Worm (Caenorhabditis elegans) whole organism, L1 larva: ENCODE measurements around the gene srlf-32.
A peak's percentile ranks its signal among the peaks of the same experiment; 100 is the strongest.

Experiments
- C04F5.9 ChIP-seq: sonication (generic microtip); optimal IDR thresholded peaks from 2 replicates; lab custom pipeline; 2016; ENCODE audit warnings: missing genetic modification characterization, missing compliant biosample characterization
- C16A3.4 ChIP-seq: fragments of 150-350 bp; optimal IDR thresholded peaks from 2 replicates; lab custom pipeline; 2014; ENCODE audit warnings: missing biosample characterization, missing genetic modification characterization
- Y116A8C.19 ChIP-seq: sonication (generic microtip); optimal IDR thresholded peaks from 2 replicates; lab custom pipeline; 2016; ENCODE audit warnings: missing compliant biosample characterization, missing genetic modification characterization, borderline replicate concordance
- aly-2 ChIP-seq: fragments of 150-350 bp; optimal IDR thresholded peaks from 2 replicates; lab custom pipeline; 2014; ENCODE audit warnings: missing biosample characterization, missing genetic modification characterization
- blmp-1 ChIP-seq: fragments of 150-350 bp; optimal IDR thresholded peaks from 2 replicates; lab custom pipeline; 2014; ENCODE audit warnings: missing biosample characterization, missing genetic modification characterization
- ceh-63 ChIP-seq: fragments of 200-800 bp; sonication (Bioruptor generic); optimal IDR thresholded peaks from 2 replicates; lab custom pipeline; 2018; ENCODE audit warnings: mild to moderate bottlenecking, missing genetic modification characterization, missing compliant biosample characterization
- ceh-8 ChIP-seq: fragments of 200-800 bp; sonication (Bioruptor generic); optimal IDR thresholded peaks from 2 replicates; lab custom pipeline; 2018; ENCODE audit warnings: mild to moderate bottlenecking, missing genetic modification characterization, moderate library complexity, missing compliant biosample characterization
- ceh-88 ChIP-seq: fragments of 200-800 bp; sonication (Bioruptor generic); IDR thresholded peaks from 2 replicates; pipeline ENCODE4 v1.3.6; 2022; ENCODE audit warnings: missing genetic modification characterization, missing compliant biosample characterization
- ces-1 ChIP-seq: fragments of 150-350 bp; optimal IDR thresholded peaks from 2 replicates; lab custom pipeline; 2014; ENCODE audit warnings: missing biosample characterization, missing genetic modification reagents, missing genetic modification characterization
- dpl-1 ChIP-seq, 3 experiments: fragments of 150-350 bp in 2 of 3; sonication (generic microtip) in 1 of 3; optimal IDR thresholded peaks; 2 replicates each; lab custom pipeline; 2014 to 2017; ENCODE audit warnings: missing biosample characterization in 3 of 3, missing genetic modification characterization in 3 of 3, missing genetic modification reagents in 3 of 3
- efl-3 ChIP-seq: fragments of 200-800 bp; sonication (Bioruptor generic); optimal IDR thresholded peaks from 2 replicates; lab custom pipeline; 2018; ENCODE audit warnings: mild to moderate bottlenecking, missing genetic modification characterization, missing compliant biosample characterization
- egl-13 ChIP-seq: sonication (generic microtip); optimal IDR thresholded peaks from 2 replicates; lab custom pipeline; 2016; ENCODE audit warnings: missing genotype, missing genetic modification reagents, missing genetic modification characterization, missing compliant biosample characterization
- egl-27 ChIP-seq, 2 experiments: fragments of 150-350 bp in 1 of 2; sonication (generic microtip); optimal IDR thresholded peaks; 3 replicates each; lab custom pipeline; 2017 to 2018; ENCODE audit warnings: missing biosample characterization in 2 of 2, missing genetic modification characterization in 2 of 2, missing genetic modification reagents in 2 of 2
- elt-2 ChIP-seq: sonication (generic microtip); optimal IDR thresholded peaks from 2 replicates; lab custom pipeline; 2016; ENCODE audit warnings: missing genetic modification characterization, mild to moderate bottlenecking, inconsistent platforms, missing compliant biosample characterization, missing genetic modification reagents
- fkh-4 ChIP-seq: sonication (generic microtip); optimal IDR thresholded peaks from 2 replicates; lab custom pipeline; 2016; ENCODE audit warnings: missing compliant biosample characterization, missing genetic modification characterization, borderline replicate concordance
- fkh-8 ChIP-seq: sonication (generic microtip); optimal IDR thresholded peaks from 2 replicates; lab custom pipeline; 2016; ENCODE audit warnings: mild to moderate bottlenecking, missing genetic modification characterization, missing compliant biosample characterization
- hlh-17 ChIP-seq: fragments of 200-800 bp; sonication (Bioruptor generic); optimal IDR thresholded peaks from 2 replicates; lab custom pipeline; 2018; ENCODE audit warnings: missing genetic modification characterization, mild to moderate bottlenecking, missing compliant biosample characterization, moderate library complexity, borderline replicate concordance
- hlh-4 ChIP-seq: sonication (generic microtip); optimal IDR thresholded peaks from 2 replicates; lab custom pipeline; 2016; ENCODE audit warnings: mild to moderate bottlenecking, missing genetic modification characterization, missing compliant biosample characterization
- irx-1 ChIP-seq: sonication (generic microtip); optimal IDR thresholded peaks from 2 replicates; lab custom pipeline; 2016; ENCODE audit warnings: missing genetic modification characterization, missing compliant biosample characterization
- jun-1 ChIP-seq: fragments of 150-350 bp; optimal IDR thresholded peaks from 2 replicates; lab custom pipeline; 2014; ENCODE audit warnings: missing biosample characterization, missing genetic modification reagents, missing genetic modification characterization
- lin-14 ChIP-seq: fragments of 200-800 bp; sonication (Bioruptor generic); optimal IDR thresholded peaks from 2 replicates; lab custom pipeline; 2018; ENCODE audit warnings: mild to moderate bottlenecking, missing genetic modification characterization, moderate library complexity, missing compliant biosample characterization
- lin-15B ChIP-seq: fragments of 150-350 bp; sonication (generic microtip); optimal IDR thresholded peaks from 3 replicates; lab custom pipeline; 2014; ENCODE audit warnings: missing biosample characterization, missing genetic modification characterization
- lin-39 ChIP-seq: fragments of 150-350 bp; optimal IDR thresholded peaks from 2 replicates; lab custom pipeline; 2014; ENCODE audit warnings: missing biosample characterization, missing genetic modification reagents, missing genetic modification characterization
- lir-3 ChIP-seq: sonication (generic microtip); optimal IDR thresholded peaks from 2 replicates; lab custom pipeline; 2016; ENCODE audit warnings: mild to moderate bottlenecking, missing genetic modification characterization, moderate library complexity, missing compliant biosample characterization; ENCODE audit not compliant: poor library complexity
- lsy-2 ChIP-seq, 2 experiments: fragments of 150-350 bp; optimal IDR thresholded peaks; 2 replicates each; lab custom pipeline; 2014; ENCODE audit warnings: missing biosample characterization in 2 of 2, missing genetic modification characterization in 2 of 2
- mab-9 ChIP-seq: fragments of 200-800 bp; sonication (Bioruptor generic); IDR thresholded peaks from 2 replicates; pipeline ENCODE4 v1.3.6; 2022; ENCODE audit warnings: missing genetic modification reagents, missing genetic modification characterization, missing compliant biosample characterization
- mdl-1 ChIP-seq, 2 experiments: fragments of 150-350 bp; optimal IDR thresholded peaks; 2 replicates each; lab custom pipeline; 2014 to 2017; ENCODE audit warnings: missing biosample characterization in 2 of 2, missing genetic modification characterization in 2 of 2, inconsistent platforms in 1 of 2
- mep-1 ChIP-seq: fragments of 150-350 bp; optimal IDR thresholded peaks from 2 replicates; lab custom pipeline; 2014; ENCODE audit warnings: missing biosample characterization, missing genetic modification characterization
- nhr-11 ChIP-seq: fragments of 150-350 bp; optimal IDR thresholded peaks from 2 replicates; lab custom pipeline; 2014; ENCODE audit warnings: missing biosample characterization, missing genetic modification characterization
- nhr-12 ChIP-seq: sonication (generic microtip); optimal IDR thresholded peaks from 2 replicates; lab custom pipeline; 2017; ENCODE audit warnings: missing biosample characterization, missing genetic modification characterization
- nhr-19 ChIP-seq: fragments of 200-800 bp; sonication (Bioruptor generic); conservative IDR thresholded peaks from 2 replicates; pipeline ENCODE4 v1.3.6; 2022; ENCODE audit warnings: missing genetic modification characterization, missing compliant biosample characterization
- nhr-20 ChIP-seq: sonication (generic microtip); optimal IDR thresholded peaks from 2 replicates; lab custom pipeline; 2016; ENCODE audit warnings: mild to moderate bottlenecking, missing genetic modification characterization, missing compliant biosample characterization
- nhr-28 ChIP-seq: fragments of 150-350 bp; optimal IDR thresholded peaks from 2 replicates; lab custom pipeline; 2014; ENCODE audit warnings: missing biosample characterization, missing genetic modification characterization
- nhr-76 ChIP-seq: sonication (generic microtip); optimal IDR thresholded peaks from 2 replicates; lab custom pipeline; 2017; ENCODE audit warnings: missing biosample characterization, missing genetic modification characterization
- nhr-85 ChIP-seq: sonication (generic microtip); peaks from one replicate; lab custom pipeline; 2016; ENCODE audit warnings: missing genetic modification characterization, inconsistent platforms, missing compliant biosample characterization
- pag-3 ChIP-seq: sonication (generic microtip); optimal IDR thresholded peaks from 2 replicates; lab custom pipeline; 2017; ENCODE audit warnings: missing genetic modification characterization, mild to moderate bottlenecking, missing compliant biosample characterization, antibody characterized with exemption, borderline replicate concordance; ENCODE audit not compliant: insufficient read depth
- pax-3 ChIP-seq: fragments of 200-800 bp; sonication (Bioruptor generic); optimal IDR thresholded peaks from 2 replicates; lab custom pipeline; 2018; ENCODE audit warnings: mild to moderate bottlenecking, missing genetic modification characterization, moderate library complexity, missing compliant biosample characterization
- pqm-1 ChIP-seq: sonication (generic microtip); optimal IDR thresholded peaks from 3 replicates; lab custom pipeline; 2017; ENCODE audit warnings: missing biosample characterization, missing genetic modification characterization
- rnt-1 ChIP-seq: sonication (generic microtip); optimal IDR thresholded peaks from 2 replicates; lab custom pipeline; 2016; ENCODE audit warnings: mild to moderate bottlenecking, missing genetic modification characterization, moderate library complexity, missing compliant biosample characterization
- sptf-1 ChIP-seq: fragments of 150-350 bp; optimal IDR thresholded peaks from 2 replicates; lab custom pipeline; 2014; ENCODE audit warnings: missing biosample characterization, missing genetic modification characterization
- sup-37 ChIP-seq: fragments of 200-800 bp; sonication (Bioruptor generic); optimal IDR thresholded peaks from 2 replicates; lab custom pipeline; 2018; ENCODE audit warnings: mild to moderate bottlenecking, missing genetic modification characterization, missing compliant biosample characterization
- swsn-7 ChIP-seq: sonication (generic microtip); optimal IDR thresholded peaks from 2 replicates; lab custom pipeline; 2016; ENCODE audit warnings: missing genetic modification characterization, missing compliant biosample characterization
- tbx-2 ChIP-seq: sonication (generic microtip); optimal IDR thresholded peaks from 2 replicates; lab custom pipeline; 2016; ENCODE audit warnings: missing genetic modification characterization, missing compliant biosample characterization
- tlp-1 ChIP-seq: fragments of 150-350 bp; optimal IDR thresholded peaks from 2 replicates; lab custom pipeline; 2014; ENCODE audit warnings: missing biosample characterization, missing genetic modification characterization
- unc-86 ChIP-seq: sonication (generic microtip); optimal IDR thresholded peaks from 2 replicates; lab custom pipeline; 2016; ENCODE audit warnings: missing genetic modification characterization, missing compliant biosample characterization
- vab-15 ChIP-seq: sonication (generic microtip); optimal IDR thresholded peaks from 2 replicates; lab custom pipeline; 2017; ENCODE audit warnings: missing genotype, mild to moderate bottlenecking, missing genetic modification characterization, missing compliant biosample characterization
- zag-1 ChIP-seq: fragments of 150-350 bp; optimal IDR thresholded peaks from 2 replicates; lab custom pipeline; 2014; ENCODE audit warnings: missing biosample characterization, missing genetic modification characterization
- zip-4 ChIP-seq: fragments of 200-800 bp; sonication (Bioruptor generic); optimal IDR thresholded peaks from 2 replicates; lab custom pipeline; 2018; ENCODE audit warnings: mild to moderate bottlenecking, missing genetic modification characterization, moderate library complexity, missing compliant biosample characterization
- ztf-11 ChIP-seq, 2 experiments: sonication (generic microtip); optimal IDR thresholded peaks; 2 replicates each; lab custom pipeline; 2016 to 2017; ENCODE audit warnings: missing genetic modification characterization in 2 of 2, missing biosample characterization in 1 of 2, missing compliant biosample characterization in 1 of 2
- ztf-4 ChIP-seq: fragments of 150-350 bp; optimal IDR thresholded peaks from 2 replicates; lab custom pipeline; 2014; ENCODE audit warnings: missing biosample characterization, missing genetic modification characterization

Gene srlf-32

DNA sequence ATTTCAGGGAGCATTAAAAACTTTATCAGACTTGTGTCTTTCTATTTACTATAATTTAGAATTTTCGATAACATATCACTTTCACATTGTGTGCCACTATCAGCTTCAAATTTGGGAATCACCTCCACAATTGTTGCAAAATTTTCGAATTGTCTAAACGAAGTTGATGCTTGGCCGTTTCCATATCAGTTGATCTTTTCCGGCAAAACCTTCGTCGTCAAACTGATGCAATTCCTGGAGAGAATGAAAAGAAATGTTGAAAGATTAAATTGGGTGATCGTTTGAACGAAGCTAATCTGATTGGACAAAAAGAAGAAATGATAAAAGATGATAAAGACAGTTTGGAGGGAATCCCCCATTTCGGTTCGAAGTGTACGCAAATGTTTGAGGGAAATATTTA, 29.8 kb downstream of the srlf-32 start (continued):
- TF ChIP-seq sptf-1 (tag; lab: Kevin White, UChicago) (no peak), ceh-63 (GFP tag; lab: Kevin White, UChicago) (no peak)

DNA sequence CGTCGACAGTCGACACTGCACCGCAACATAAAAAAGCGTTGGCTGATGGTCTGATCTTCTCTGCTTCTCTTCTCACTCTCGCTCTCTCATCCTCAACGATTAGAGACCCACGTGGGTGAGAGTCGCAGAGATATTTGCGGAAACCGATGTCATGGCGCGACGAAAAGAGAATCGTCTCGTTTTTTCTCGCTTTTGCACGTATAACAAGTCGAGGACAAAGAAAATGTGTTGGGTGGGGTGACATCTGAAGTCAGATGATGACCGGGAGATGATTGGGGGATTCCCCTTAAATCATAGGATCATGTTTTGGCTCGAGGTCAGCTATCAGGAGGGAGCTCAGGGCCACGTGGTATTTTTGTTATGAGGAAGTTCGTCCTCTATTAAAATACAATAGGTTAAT, 30.6 kb downstream of the srlf-32 start:
- TF ChIP-seq pax-3 (tag; lab: Kevin White, UChicago) (peak; percentile 45), mdl-1 (tag; optimal IDR thresholded peaks at IDR 0.05; lab: Kevin White, UChicago) (peak; percentile 98 to 100), jun-1 (tag; lab: Kevin White, UChicago) (peak; percentile 36), fkh-4 (tag; lab: Kevin White, UChicago) (no peak), fkh-8 (tag; lab: Kevin White, UChicago) (no peak), C04F5.9 (peak; percentile 79), C16A3.4 (tag; lab: Kevin White, UChicago) (peak; percentile 82), nhr-19 (peak; percentile 94), zag-1 (tag; lab: Kevin White, UChicago) (no peak), lsy-2 (tag; optimal IDR thresholded peaks at IDR 0.05; lab: Kevin White, UChicago) (peak; percentile 75 to 79), zip-4 (peak; percentile 11), ces-1 (GFP tag; lab: Kevin White, UChicago) (no peak), nhr-12 (tag; lab: Kevin White, UChicago) (no peak), ceh-8 (no peak), elt-2 (tag; lab: Kevin White, UChicago) (peak; percentile 70), Y116A8C.19 (tag; lab: Kevin White, UChicago) (no peak), unc-86 (tag; lab: Kevin White, UChicago) (no peak), ceh-63 (GFP tag; lab: Kevin White, UChicago) (no peak), lin-14 (GFP tag; lab: Kevin White, UChicago) (peak; percentile 99), efl-3 (GFP tag; lab: Kevin White, UChicago) (no peak), irx-1 (tag; lab: Kevin White, UChicago) (peak; percentile 84), mab-9 (GFP tag; lab: Robert Waterston, UW) (peak; percentile 62), ceh-88 (GFP tag; lab: Robert Waterston, UW) (peak; percentile 69), pag-3 (tag; lab: Kevin White, UChicago) (no peak), egl-13 (peak; percentile 57), rnt-1 (tag; lab: Kevin White, UChicago) (peak; percentile 93), aly-2 (no peak), hlh-17 (no peak), tbx-2 (peak; percentile 90), mep-1 (tag; lab: Kevin White, UChicago) (peak; percentile 93), sup-37 (peak; percentile 64), ztf-11 (tag; optimal IDR thresholded peaks at IDR 0.05; lab: Kevin White, UChicago) (peak in 1 of 2 experiments; percentile 32), swsn-7 (tag; lab: Kevin White, UChicago) (peak; percentile 83), nhr-28 (tag; lab: Kevin White, UChicago) (no peak), hlh-4 (no peak), nhr-20 (peak; percentile 99), vab-15 (tag; lab: Kevin White, UChicago) (peak; percentile 54), nhr-11 (tag; lab: Kevin White, UChicago) (peak; percentile 69), lir-3 (tag; lab: Kevin White, UChicago) (peak; percentile 81), dpl-1 (GFP tag; optimal IDR thresholded peaks at IDR 0.05; lab: Kevin White, UChicago) (peak; percentile 49 to 66 (median 56)), pqm-1 (tag; lab: Kevin White, UChicago) (no peak), blmp-1 (tag; lab: Kevin White, UChicago) (peak; percentile 93), lin-15B (tag; lab: Kevin White, UChicago) (no peak), lin-39 (peak; percentile 62), ztf-4 (tag; lab: Kevin White, UChicago) (peak; percentile 90), tlp-1 (tag; lab: Kevin White, UChicago) (no peak), nhr-85 (peak; percentile 100), nhr-76 (tag; lab: Kevin White, UChicago) (no peak), egl-27 (tag; optimal IDR thresholded peaks at IDR 0.05; lab: Kevin White, UChicago) (peak; percentile 43 to 78)
